Worm (Caenorhabditis elegans): ENCODE measurements around the gene pkc-2.

ce11 chrX:9403622-9404255 lies 39.1 kb downstream of the pkc-2 start:
- TF ChIP-seq flt-1 (GFP tag; IDR thresholded peaks at IDR 0.05) (no peak), ama-1 (optimal IDR thresholded peaks at IDR 0.05) (no peak), ets-7 (tag; optimal IDR thresholded peaks at IDR 0.05) (no peak), tra-4 (tag; optimal IDR thresholded peaks at IDR 0.05) (no peak), hmbx-1 (tag; optimal IDR thresholded peaks at IDR 0.05) (no peak), pes-1 (GFP tag; IDR thresholded peaks at IDR 0.05) (no peak), tbx-37 (GFP tag; conservative IDR thresholded peaks at IDR 0.05) (no peak), scrt-1 (GFP tag; IDR thresholded peaks at IDR 0.05) (no peak)

All from whole organism, early embryonic.